Worm (Caenorhabditis elegans) whole organism, L3 larva: ENCODE measurements around the gene bud-13.

Experiments used
- R02D3.7 ChIP-seq: fragments of 150-350 bp; optimal IDR thresholded peaks from 2 replicates; lab custom pipeline; 2014; ENCODE audit warnings: missing biosample characterization, missing genetic modification characterization
- aly-2 ChIP-seq: fragments of 150-350 bp; optimal IDR thresholded peaks from 2 replicates; lab custom pipeline; 2014; ENCODE audit warnings: missing biosample characterization, missing genetic modification characterization
- ama-1 ChIP-seq: fragments of 150-350 bp; optimal IDR thresholded peaks from 2 replicates; lab custom pipeline; 2018
- ceh-16 ChIP-seq: sonication (generic microtip); optimal IDR thresholded peaks from 2 replicates; lab custom pipeline; 2017; ENCODE audit warnings: missing biosample characterization, missing genetic modification characterization
- ceh-9 ChIP-seq: sonication (generic microtip); optimal IDR thresholded peaks from 2 replicates; lab custom pipeline; 2018; ENCODE audit warnings: missing biosample characterization, missing genetic modification characterization
- daf-12 ChIP-seq: fragments of 150-350 bp; optimal IDR thresholded peaks from 2 replicates; lab custom pipeline; 2014; ENCODE audit warnings: missing biosample characterization, missing genetic modification reagents, missing genetic modification characterization
- egl-27 ChIP-seq: sonication (generic microtip); optimal IDR thresholded peaks from 4 replicates; lab custom pipeline; 2017; ENCODE audit warnings: missing biosample characterization, missing genetic modification reagents, missing genetic modification characterization
- egl-5 ChIP-seq: fragments of 150-350 bp; optimal IDR thresholded peaks from 2 replicates; lab custom pipeline; 2017; ENCODE audit warnings: missing biosample characterization, missing genetic modification reagents, missing genetic modification characterization, inconsistent platforms
- elt-1 ChIP-seq: fragments of 150-350 bp; optimal IDR thresholded peaks from 2 replicates; lab custom pipeline; 2014; ENCODE audit warnings: missing biosample characterization, missing genetic modification characterization
- elt-2 ChIP-seq: sonication (generic microtip); optimal IDR thresholded peaks from 2 replicates; lab custom pipeline; 2016; ENCODE audit warnings: missing genetic modification reagents, mild to moderate bottlenecking, missing genetic modification characterization, missing compliant biosample characterization
- fkh-10 ChIP-seq: sonication (generic microtip); optimal IDR thresholded peaks from 2 replicates; lab custom pipeline; 2017; ENCODE audit warnings: missing biosample characterization, missing genetic modification reagents, missing genetic modification characterization
- hmg-11 ChIP-seq: sonication (generic microtip); optimal IDR thresholded peaks from 2 replicates; lab custom pipeline; 2016; ENCODE audit warnings: missing genetic modification characterization, missing compliant biosample characterization
- jun-1 ChIP-seq: fragments of 150-350 bp; optimal IDR thresholded peaks from 2 replicates; lab custom pipeline; 2014; ENCODE audit warnings: missing biosample characterization, missing genetic modification reagents, missing genetic modification characterization
- lin-15B ChIP-seq: fragments of 150-350 bp; optimal IDR thresholded peaks from 2 replicates; lab custom pipeline; 2014; ENCODE audit warnings: missing biosample characterization, missing genetic modification characterization
- lin-39 ChIP-seq: fragments of 150-350 bp; optimal IDR thresholded peaks from 2 replicates; lab custom pipeline; 2018; ENCODE audit warnings: missing biosample characterization, missing genetic modification reagents, missing genetic modification characterization
- nfya-1 ChIP-seq: sonication (generic microtip); optimal IDR thresholded peaks from 2 replicates; lab custom pipeline; 2017; ENCODE audit warnings: missing genetic modification characterization, mild to moderate bottlenecking, missing compliant biosample characterization, antibody characterized with exemption, moderate library complexity; ENCODE audit not compliant: insufficient read depth
- nhr-11 ChIP-seq: fragments of 150-350 bp; optimal IDR thresholded peaks from 2 replicates; lab custom pipeline; 2014; ENCODE audit warnings: missing biosample characterization, missing genetic modification characterization
- nhr-12 ChIP-seq: fragments of 150-350 bp; optimal IDR thresholded peaks from 2 replicates; lab custom pipeline; 2014; ENCODE audit warnings: missing biosample characterization, missing genetic modification characterization
- nhr-23 ChIP-seq: fragments of 150-350 bp; optimal IDR thresholded peaks from 2 replicates; lab custom pipeline; 2014; ENCODE audit warnings: missing biosample characterization, missing genetic modification reagents, missing genetic modification characterization
- nhr-25 ChIP-seq: sonication (generic microtip); optimal IDR thresholded peaks from 2 replicates; lab custom pipeline; 2017; ENCODE audit warnings: missing biosample characterization, missing genetic modification characterization
- nhr-28 ChIP-seq: fragments of 150-350 bp; optimal IDR thresholded peaks from 2 replicates; lab custom pipeline; 2014; ENCODE audit warnings: missing biosample characterization, missing genetic modification characterization
- nhr-43 ChIP-seq: sonication (generic microtip); optimal IDR thresholded peaks from 2 replicates; lab custom pipeline; 2016; ENCODE audit warnings: mild to moderate bottlenecking, missing genetic modification characterization, missing compliant biosample characterization; ENCODE audit not compliant: poor library complexity, severe bottlenecking
- nhr-67 ChIP-seq: fragments of 150-350 bp; optimal IDR thresholded peaks from 2 replicates; lab custom pipeline; 2014; ENCODE audit warnings: missing biosample characterization, missing genetic modification characterization
- nhr-77 ChIP-seq: fragments of 150-350 bp; optimal IDR thresholded peaks from 2 replicates; lab custom pipeline; 2014; ENCODE audit warnings: missing biosample characterization, missing genetic modification characterization
- pha-4 ChIP-seq: fragments of 150-350 bp; optimal IDR thresholded peaks from 2 replicates; lab custom pipeline; 2014; ENCODE audit warnings: missing biosample characterization, missing genetic modification reagents, missing genetic modification characterization
- snpc-4 ChIP-seq: fragments of 150-350 bp; optimal IDR thresholded peaks from 2 replicates; lab custom pipeline; 2014; ENCODE audit warnings: missing biosample characterization, missing genetic modification characterization
- tbx-2 ChIP-seq: sonication (generic microtip); optimal IDR thresholded peaks from 2 replicates; lab custom pipeline; 2016; ENCODE audit warnings: mild to moderate bottlenecking, missing genetic modification characterization, missing compliant biosample characterization
- zag-1 ChIP-seq: fragments of 150-350 bp; optimal IDR thresholded peaks from 2 replicates; lab custom pipeline; 2014; ENCODE audit warnings: missing biosample characterization, missing genetic modification characterization
- ztf-11 ChIP-seq: fragments of 150-350 bp; optimal IDR thresholded peaks from 2 replicates; lab custom pipeline; 2014; ENCODE audit warnings: missing biosample characterization, missing genetic modification characterization

The bud-13 gene

DNA sequence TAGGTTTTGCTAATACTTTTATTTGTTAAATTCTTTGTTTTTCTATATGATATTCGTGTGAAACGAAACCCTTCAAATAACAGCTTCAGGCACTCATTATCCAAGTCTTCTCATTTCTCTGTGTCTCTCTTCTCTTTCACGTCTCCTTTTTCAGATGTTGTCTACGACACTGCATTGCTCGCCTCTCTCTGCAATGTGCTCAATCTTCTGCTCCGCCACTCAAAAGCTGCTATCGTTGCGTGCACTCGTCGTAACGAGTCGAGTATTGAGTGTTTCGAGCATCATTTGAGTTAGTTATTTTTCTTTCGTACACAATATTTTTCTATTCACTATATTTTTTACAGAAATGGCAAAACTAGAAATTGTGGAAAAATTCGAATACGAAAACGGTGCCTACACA is 5.6 kb upstream of the bud-13 start:
- TF ChIP-seq nhr-11 (tag; lab: Kevin White, UChicago) (no peak), nfya-1 (tag; lab: Kevin White, UChicago) (peak; percentile 54), lin-39 (peak; percentile 43), snpc-4 (no peak)

ce11 chrIII:8971255-8972020 is 3.9 kb upstream of the bud-13 start, which contains the start of the genes eif-3.D and R08D7.4:
Gene eif-3.D (minus strand): TSS chrIII:8971578.
Gene R08D7.4 (plus strand): TSS chrIII:8971892.
- peak; percentile 8 for TF ChIP-seq nhr-25 (tag; lab: Kevin White, UChicago)
- peak; percentile 23 for TF ChIP-seq nhr-43 (tag; lab: Kevin White, UChicago)
- TF ChIP-seq egl-5: no peak
- TF ChIP-seq lin-39: peak; percentile 7
- peak; percentile 59 for TF ChIP-seq snpc-4
- TF ChIP-seq nfya-1 (tag; lab: Kevin White, UChicago): peak; percentile 58
- no peak for TF ChIP-seq ztf-11 (tag; lab: Kevin White, UChicago)
- TF ChIP-seq lin-15B: peak; percentile 62
- TF ChIP-seq ceh-9: no peak
- TF ChIP-seq nhr-11 (tag; lab: Kevin White, UChicago): no peak
- no peak for TF ChIP-seq R02D3.7 (tag; lab: Kevin White, UChicago)
- TF ChIP-seq ceh-16 (tag; lab: Kevin White, UChicago): no peak
- TF ChIP-seq hmg-11 (tag; lab: Kevin White, UChicago): peak; percentile 73
- TF ChIP-seq nhr-23: peak; percentile 57
- TF ChIP-seq pha-4: peak; percentile 76
- no peak for TF ChIP-seq fkh-10 (GFP tag; lab: Kevin White, UChicago)
- TF ChIP-seq jun-1 (tag; lab: Kevin White, UChicago): no peak
- TF ChIP-seq elt-2 (tag; lab: Kevin White, UChicago): peak; percentile 40
- no peak for TF ChIP-seq tbx-2 (tag; lab: Kevin White, UChicago)

DNA sequence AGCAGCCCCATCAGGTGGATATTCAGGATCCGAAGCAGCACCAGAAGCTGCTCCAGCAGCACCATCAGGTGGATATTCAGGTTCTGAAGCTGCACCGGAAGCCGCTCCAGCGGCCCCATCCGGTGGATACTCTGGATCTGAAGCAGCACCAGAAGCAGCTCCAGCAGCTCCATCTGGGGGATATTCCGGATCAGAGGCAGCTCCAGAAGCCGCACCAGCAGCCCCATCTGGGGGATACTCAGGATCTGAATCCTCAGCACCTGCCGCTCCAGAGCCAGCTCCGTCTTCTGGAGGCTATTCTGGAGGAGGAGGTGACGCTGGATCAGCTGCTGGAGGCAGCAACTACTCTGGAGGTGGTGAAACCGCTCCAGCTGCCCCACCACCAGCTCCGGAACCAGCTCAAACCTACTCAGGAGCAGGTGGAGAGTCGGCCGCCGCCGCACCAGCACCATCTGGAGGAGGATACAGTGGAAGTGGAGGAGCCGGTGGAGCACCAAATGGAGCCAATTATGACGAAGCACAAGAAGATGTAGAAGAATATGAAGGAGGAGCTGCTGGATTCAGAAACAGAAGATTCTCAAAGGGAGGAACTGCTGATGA is 2.7 kb downstream of the bud-13 start:
- TF ChIP-seq egl-27 (tag; lab: Kevin White, UChicago) (no peak), ceh-9 (no peak), zag-1 (tag; lab: Kevin White, UChicago) (no peak), elt-1 (tag; lab: Kevin White, UChicago) (no peak), nhr-12 (tag; lab: Kevin White, UChicago) (no peak), nhr-67 (tag; lab: Kevin White, UChicago) (no peak), ztf-11 (tag; lab: Kevin White, UChicago) (no peak), nfya-1 (tag; lab: Kevin White, UChicago) (no peak), jun-1 (tag; lab: Kevin White, UChicago) (no peak)

ce11 chrIII:8962475-8962874 is 5.1 kb downstream of the bud-13 start:
- TF ChIP-seq nhr-77 (tag; lab: Kevin White, UChicago): no peak
- no peak for TF ChIP-seq ceh-9
- no peak for TF ChIP-seq daf-12 (tag; lab: Kevin White, UChicago)
- TF ChIP-seq nhr-12 (tag; lab: Kevin White, UChicago): no peak
- TF ChIP-seq lin-15B: no peak
- no peak for TF ChIP-seq elt-1 (tag; lab: Kevin White, UChicago)
- TF ChIP-seq nhr-28: no peak
- no peak for TF ChIP-seq hmg-11 (tag; lab: Kevin White, UChicago)
- TF ChIP-seq jun-1 (tag; lab: Kevin White, UChicago): no peak
- no peak for TF ChIP-seq elt-2 (tag; lab: Kevin White, UChicago)
- no peak for TF ChIP-seq ama-1 (lab: Kevin White, UChicago)

DNA sequence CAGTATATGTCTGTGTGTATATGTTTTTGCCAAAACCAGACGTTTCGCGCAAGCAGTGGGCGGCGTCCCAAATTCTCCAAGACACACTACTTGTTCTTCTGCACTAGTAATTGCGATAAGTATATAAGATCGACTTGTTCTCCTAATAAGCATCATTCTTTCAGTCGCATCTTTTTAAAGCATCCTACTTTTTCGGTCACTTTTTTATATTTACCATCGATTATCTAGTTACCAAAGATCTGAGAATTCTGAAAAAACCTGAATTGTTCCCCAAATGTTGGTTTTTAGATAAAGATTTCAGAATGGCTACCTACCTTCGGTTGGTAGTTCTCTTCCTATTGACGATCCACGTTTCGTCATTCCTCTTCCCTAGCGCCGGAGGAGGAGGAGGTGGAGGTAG is 5.5 kb downstream of the bud-13 start, which contains the start of gene grl-25:
TSS of gene grl-25 (plus strand) at position 301 of the 400 bp plus-strand sequence.
- TF ChIP-seq ceh-16 (tag; lab: Kevin White, UChicago): no peak
- no peak for TF ChIP-seq nhr-25 (tag; lab: Kevin White, UChicago)
- TF ChIP-seq nhr-67 (tag; lab: Kevin White, UChicago): no peak

- no peak for TF ChIP-seq aly-2 (tag; lab: Kevin White, UChicago)
- TF ChIP-seq elt-1 (tag; lab: Kevin White, UChicago): no peak
Observed at ce11 chrIII:8960664-8961063, 6.9 kb downstream of the bud-13 start, which contains the start of gene ZK643.6. Gene ZK643.6 (minus strand): TSS chrIII:8960764.
